Worm (Caenorhabditis elegans) whole organism, early embryonic: Measurements from ENCODE around the gene C14B9.8.

ENCODE experiments used
- B0310.2 ChIP-seq: sonication (generic microtip); optimal IDR thresholded peaks from 2 replicates; lab custom pipeline; 2016; ENCODE audit warnings: mild to moderate bottlenecking, missing genetic modification characterization, missing compliant biosample characterization
- F13C5.2 ChIP-seq: sonication (generic microtip); optimal IDR thresholded peaks from 2 replicates; lab custom pipeline; 2017; ENCODE audit warnings: mild to moderate bottlenecking, missing genetic modification characterization, inconsistent platforms, missing compliant biosample characterization
- aly-1 ChIP-seq: sonication (generic microtip); optimal IDR thresholded peaks from 2 replicates; lab custom pipeline; 2016; ENCODE audit warnings: missing genetic modification characterization, missing compliant biosample characterization
- ama-1 ChIP-seq: fragments of 150-350 bp; optimal IDR thresholded peaks from 2 replicates; lab custom pipeline; 2014
- ceh-13 ChIP-seq: fragments of 200-800 bp; sonication (Bioruptor generic); optimal IDR thresholded peaks from 2 replicates; lab custom pipeline; 2018; ENCODE audit warnings: mild to moderate bottlenecking, missing genetic modification characterization, missing compliant biosample characterization
- ceh-36 ChIP-seq: sonication (generic microtip); optimal IDR thresholded peaks from 2 replicates; lab custom pipeline; 2016; ENCODE audit warnings: missing genetic modification characterization, inconsistent platforms, missing compliant biosample characterization
- ets-7 ChIP-seq: sonication (generic microtip); optimal IDR thresholded peaks from 2 replicates; lab custom pipeline; 2016; ENCODE audit warnings: missing genotype, missing genetic modification characterization, missing compliant biosample characterization
- flt-1 ChIP-seq: fragments of 200-800 bp; sonication (Bioruptor generic); IDR thresholded peaks from 2 replicates; pipeline ENCODE4 v1.3.6; 2022; ENCODE audit warnings: missing genetic modification characterization, missing compliant biosample characterization
- hmbx-1 ChIP-seq: sonication (generic microtip); optimal IDR thresholded peaks from 2 replicates; lab custom pipeline; 2016; ENCODE audit warnings: mild to moderate bottlenecking, missing genetic modification characterization, missing compliant biosample characterization
- hmg-4 ChIP-seq: fragments of 200-800 bp; sonication (Bioruptor generic); optimal IDR thresholded peaks from 2 replicates; lab custom pipeline; 2018; ENCODE audit warnings: mild to moderate bottlenecking, missing genetic modification characterization, missing compliant biosample characterization
- hnd-1 ChIP-seq: sonication (generic microtip); optimal IDR thresholded peaks from 2 replicates; lab custom pipeline; 2016; ENCODE audit warnings: missing genetic modification characterization, missing compliant biosample characterization
- pes-1 ChIP-seq: fragments of 200-800 bp; sonication (Bioruptor generic); IDR thresholded peaks from 2 replicates; pipeline ENCODE4 v1.3.6; 2022; ENCODE audit warnings: missing genetic modification reagents, missing genetic modification characterization, missing compliant biosample characterization
- scrt-1 ChIP-seq: fragments of 200-800 bp; sonication (Bioruptor generic); IDR thresholded peaks from 2 replicates; pipeline ENCODE4 v1.3.6; 2022; ENCODE audit warnings: missing genetic modification characterization, missing compliant biosample characterization
- sea-1 ChIP-seq: fragments of 200-800 bp; sonication (Bioruptor generic); conservative IDR thresholded peaks from 2 replicates; pipeline ENCODE4 v1.3.6; 2022; ENCODE audit warnings: missing genetic modification characterization, missing compliant biosample characterization
- tbx-11 ChIP-seq: fragments of 200-800 bp; sonication (Bioruptor generic); IDR thresholded peaks from 2 replicates; pipeline ENCODE4 v1.3.6; 2022; ENCODE audit warnings: missing genetic modification characterization, missing compliant biosample characterization
- tbx-37 ChIP-seq: fragments of 200-800 bp; sonication (Bioruptor generic); conservative IDR thresholded peaks from 2 replicates; pipeline ENCODE4 v1.3.6; 2022; ENCODE audit warnings: missing genetic modification reagents, missing genetic modification characterization, missing compliant biosample characterization
- tra-4 ChIP-seq: sonication (generic microtip); optimal IDR thresholded peaks from 2 replicates; lab custom pipeline; 2017; ENCODE audit warnings: missing genetic modification characterization, missing compliant biosample characterization

C14B9.8 gene

DNA sequence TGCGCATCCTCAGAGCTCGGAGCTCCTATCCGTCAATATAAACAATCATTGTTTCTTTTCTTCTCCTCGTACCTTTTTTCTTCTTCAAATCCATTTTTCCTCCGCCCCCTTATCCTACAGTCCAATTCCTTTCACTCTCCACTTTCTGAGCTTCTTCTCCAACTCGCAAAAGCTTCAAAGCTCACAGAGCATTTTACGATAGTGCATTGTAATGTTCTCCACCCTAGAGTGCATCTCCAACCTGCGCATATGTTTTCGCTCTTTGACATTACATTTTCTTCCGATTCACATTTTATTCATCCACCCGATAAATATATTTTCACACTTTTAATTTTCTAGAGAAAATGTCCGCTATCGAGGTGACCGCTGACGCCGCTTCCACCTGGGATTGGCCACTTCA, 6.7 kb downstream of the C14B9.8 start, which contains the start of gene hsp-12.2:
Gene hsp-12.2 (plus strand): TSS at position 301 of the 400 bp plus-strand sequence.
- TF ChIP-seq flt-1 (GFP tag; lab: Robert Waterston, UW), result no peak
- TF ChIP-seq tbx-37 (GFP tag; lab: Robert Waterston, UW), result no peak
- no peak for TF ChIP-seq scrt-1 (GFP tag; lab: Robert Waterston, UW)
- TF ChIP-seq ceh-13 (GFP tag; lab: Kevin White, UChicago), result no peak
- no peak for TF ChIP-seq F13C5.2 (tag; lab: Kevin White, UChicago)
- no peak for TF ChIP-seq ets-7 (tag; lab: Kevin White, UChicago)
- no peak for TF ChIP-seq tra-4
- TF ChIP-seq aly-1 (tag; lab: Kevin White, UChicago), result no peak

DNA sequence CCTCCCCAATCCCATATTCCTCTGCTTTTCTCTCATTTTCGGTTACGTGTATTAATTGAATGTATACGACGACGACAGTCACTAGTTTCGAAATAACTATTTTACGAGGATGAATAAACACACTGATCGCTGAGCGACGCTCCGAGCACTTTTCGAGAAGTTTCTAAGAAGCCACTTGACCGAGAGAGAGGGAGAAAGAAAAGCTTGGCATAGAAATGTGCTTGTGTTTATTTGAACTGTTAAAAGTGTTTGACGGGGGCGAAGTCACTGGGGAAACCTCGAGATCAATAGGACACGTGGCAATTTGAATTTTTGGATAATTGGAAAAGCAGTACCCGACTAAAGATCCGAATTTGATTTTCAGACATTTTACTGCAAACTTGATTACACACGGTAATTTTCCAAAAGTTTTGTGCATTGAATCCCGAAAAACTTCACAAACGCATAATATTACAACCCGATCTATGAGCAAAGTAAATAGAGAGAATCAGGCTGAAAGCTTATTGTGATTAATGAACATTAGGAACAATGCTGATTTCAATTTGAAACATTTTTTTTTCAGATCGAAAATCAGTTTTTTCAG, 7.8 kb downstream of the C14B9.8 start:
- TF ChIP-seq aly-1 (tag; lab: Kevin White, UChicago) (no peak), hnd-1 (no peak), ama-1 (lab: Kevin White, UChicago) (peak; percentile 46), ets-7 (tag; lab: Kevin White, UChicago) (no peak), scrt-1 (GFP tag; lab: Robert Waterston, UW) (no peak), hmbx-1 (tag; lab: Kevin White, UChicago) (no peak)

DNA sequence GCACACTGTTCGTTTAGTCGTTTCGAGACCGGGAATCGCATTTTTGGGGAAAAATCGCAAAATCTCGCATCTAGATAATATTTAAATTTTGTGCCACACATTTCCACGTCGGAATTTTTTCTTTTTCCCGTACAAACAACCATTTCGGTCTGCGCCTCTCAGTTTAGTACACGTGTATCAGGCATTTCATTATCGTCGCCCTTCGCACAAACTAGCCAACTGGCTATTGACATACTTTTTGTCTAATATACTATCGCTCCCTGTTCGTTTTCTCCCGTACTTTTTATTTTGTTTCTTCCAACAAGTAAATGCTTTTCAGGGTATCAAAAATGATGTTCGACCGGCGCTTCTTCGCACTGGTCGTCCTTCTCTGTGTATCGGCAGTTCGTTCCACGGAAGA, 11.1 kb downstream of the C14B9.8 start, which contains the start of gene C14B9.2:
Gene C14B9.2 (plus strand): TSS at position 320 of the 400 bp plus-strand sequence.
- no peak for TF ChIP-seq ama-1 (lab: Kevin White, UChicago)
- no peak for TF ChIP-seq ceh-13 (GFP tag; lab: Kevin White, UChicago)
- no peak for TF ChIP-seq pes-1 (GFP tag; lab: Robert Waterston, UW)
- TF ChIP-seq B0310.2 (tag; lab: Kevin White, UChicago), result no peak
- TF ChIP-seq tbx-37 (GFP tag; lab: Robert Waterston, UW), result no peak
- TF ChIP-seq aly-1 (tag; lab: Kevin White, UChicago), result no peak
- no peak for TF ChIP-seq hmbx-1 (tag; lab: Kevin White, UChicago)

DNA sequence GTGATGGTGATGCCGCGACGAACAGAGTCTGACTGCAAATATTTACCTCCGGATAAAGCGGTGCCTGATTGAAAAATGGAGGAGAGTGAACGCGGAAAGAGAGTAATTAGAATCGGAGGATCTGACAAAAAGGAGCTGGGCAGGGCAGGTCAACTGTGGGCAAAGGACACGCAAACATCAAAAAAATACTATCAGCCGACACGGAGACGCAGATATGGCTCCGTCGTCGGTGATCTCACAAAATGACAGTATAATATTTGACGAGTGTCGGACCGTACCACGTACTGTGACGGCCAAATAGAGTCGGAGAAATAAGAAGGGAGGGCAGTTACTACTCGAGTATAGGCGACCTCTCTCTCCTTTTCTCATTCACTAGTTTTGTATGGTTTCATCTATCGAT, 11.9 kb downstream of the C14B9.8 start:
- peak; percentile 51 for TF ChIP-seq hmg-4 (GFP tag; lab: Kevin White, UChicago)
- TF ChIP-seq tbx-37 (GFP tag; lab: Robert Waterston, UW), result no peak
- no peak for TF ChIP-seq hmbx-1 (tag; lab: Kevin White, UChicago)

- TF ChIP-seq scrt-1 (GFP tag; lab: Robert Waterston, UW), result no peak
- TF ChIP-seq hmbx-1 (tag; lab: Kevin White, UChicago), result no peak
- no peak for TF ChIP-seq tbx-37 (GFP tag; lab: Robert Waterston, UW)
- TF ChIP-seq hmg-4 (GFP tag; lab: Kevin White, UChicago), result peak; percentile 2
- peak; percentile 17 for TF ChIP-seq F13C5.2 (tag; lab: Kevin White, UChicago)
Measured at ce11 chrIII:8130177-8130902, 14.1 kb downstream of the C14B9.8 start, which contains the start of the genes rpl-21 and C14B9.10. TSS of gene rpl-21 (minus strand) at chrIII:8130227. TSS of gene C14B9.10 (plus strand) at chrIII:8130852.

- TF ChIP-seq hmbx-1 (tag; lab: Kevin White, UChicago), result no peak
- no peak for TF ChIP-seq ceh-36 (tag; lab: Kevin White, UChicago)
- no peak for TF ChIP-seq ama-1 (lab: Kevin White, UChicago)
- TF ChIP-seq ceh-13 (GFP tag; lab: Kevin White, UChicago), result no peak
- no peak for TF ChIP-seq F13C5.2 (tag; lab: Kevin White, UChicago)
- no peak for TF ChIP-seq tbx-11 (GFP tag; lab: Robert Waterston, UW)
- no peak for TF ChIP-seq tra-4
- TF ChIP-seq pes-1 (GFP tag; lab: Robert Waterston, UW), result no peak
- TF ChIP-seq aly-1 (tag; lab: Kevin White, UChicago), result no peak
- TF ChIP-seq sea-1 (GFP tag; lab: Robert Waterston, UW), result no peak
- no peak for TF ChIP-seq flt-1 (GFP tag; lab: Robert Waterston, UW)
- no peak for TF ChIP-seq scrt-1 (GFP tag; lab: Robert Waterston, UW)
- TF ChIP-seq ets-7 (tag; lab: Kevin White, UChicago), result no peak
- no peak for TF ChIP-seq B0310.2 (tag; lab: Kevin White, UChicago)
- TF ChIP-seq hnd-1, result no peak
- no peak for TF ChIP-seq hmg-4 (GFP tag; lab: Kevin White, UChicago)
- no peak for TF ChIP-seq tbx-37 (GFP tag; lab: Robert Waterston, UW)
Measured at ce11 chrIII:8129195-8129594, 15.2 kb downstream of the C14B9.8 start.

DNA sequence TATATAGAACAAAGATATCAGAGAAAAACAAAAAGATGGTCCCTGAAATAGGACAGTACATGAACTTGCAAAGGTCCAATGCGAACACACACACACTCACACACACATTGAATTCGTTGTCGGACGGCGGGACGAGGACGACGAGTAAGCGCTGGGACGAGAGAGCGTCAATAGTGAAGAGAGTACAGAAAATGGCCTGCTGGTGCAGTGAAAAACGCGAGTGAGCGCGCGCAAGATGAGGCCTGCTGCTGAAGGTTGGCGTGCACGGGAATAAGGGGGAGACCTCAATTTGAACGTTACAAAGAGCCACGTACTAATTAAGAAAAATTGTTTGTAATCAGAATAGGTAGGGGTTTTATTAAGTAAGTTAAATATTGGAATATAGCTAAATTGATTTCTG, 17.5 kb downstream of the C14B9.8 start:
- peak; percentile 71 for TF ChIP-seq hmg-4 (GFP tag; lab: Kevin White, UChicago)
- peak; percentile 26 for TF ChIP-seq aly-1 (tag; lab: Kevin White, UChicago)
- TF ChIP-seq sea-1 (GFP tag; lab: Robert Waterston, UW), result peak; percentile 54; the same call in 1 of the 2 replicates
- TF ChIP-seq F13C5.2 (tag; lab: Kevin White, UChicago), result peak; percentile 58
- no peak for TF ChIP-seq pes-1 (GFP tag; lab: Robert Waterston, UW)

ce11 chrIII:8125234-8125633, 19.2 kb downstream of the C14B9.8 start:
- TF ChIP-seq B0310.2 (tag; lab: Kevin White, UChicago) (no peak), F13C5.2 (tag; lab: Kevin White, UChicago) (peak; percentile 62)
